Worm (Caenorhabditis elegans): ENCODE data around the gene Y59A8B.24.

The Y59A8B.24 gene

ce11 chrV:17948036-17948691, 3.6 kb upstream of the Y59A8B.24 start:
- TF ChIP-seq nhr-11 (tag; optimal IDR thresholded peaks at IDR 0.05) (no peak), unc-62 (GFP tag; optimal IDR thresholded peaks at IDR 0.05 in 1 of 2) (peak in 1 of 2 experiments; percentile 81), unc-62 (tag; optimal IDR thresholded peaks at IDR 0.05) (no peak)

- TF ChIP-seq aha-1 (tag), result peak; percentile 84
- no peak for TF ChIP-seq ztf-7 (tag; optimal IDR thresholded peaks at IDR 0.05)
These were observed 2.7 kb upstream of the Y59A8B.24 start, which contains the start of gene dpy-21 for ce11 chrV:17949093-17949492. Gene dpy-21 (minus strand): TSS chrV:17949193.

- TF ChIP-seq unc-62 (GFP tag; optimal IDR thresholded peaks at IDR 0.05 in 1 of 2), result peak in 1 of 2 experiments; percentile 42
- TF ChIP-seq unc-62 (tag; optimal IDR thresholded peaks at IDR 0.05), result no peak
- peak; percentile 53; the same call in 1 of the 2 replicates for TF ChIP-seq set-16 (GFP tag; IDR thresholded peaks at IDR 0.05)
- no peak for TF ChIP-seq ama-1 (optimal IDR thresholded peaks at IDR 0.05)
- peak; percentile 91 for TF ChIP-seq aha-1 (tag)
These were observed 531 bp downstream of the Y59A8B.24 start for ce11 chrV:17952280-17952679.

DNA sequence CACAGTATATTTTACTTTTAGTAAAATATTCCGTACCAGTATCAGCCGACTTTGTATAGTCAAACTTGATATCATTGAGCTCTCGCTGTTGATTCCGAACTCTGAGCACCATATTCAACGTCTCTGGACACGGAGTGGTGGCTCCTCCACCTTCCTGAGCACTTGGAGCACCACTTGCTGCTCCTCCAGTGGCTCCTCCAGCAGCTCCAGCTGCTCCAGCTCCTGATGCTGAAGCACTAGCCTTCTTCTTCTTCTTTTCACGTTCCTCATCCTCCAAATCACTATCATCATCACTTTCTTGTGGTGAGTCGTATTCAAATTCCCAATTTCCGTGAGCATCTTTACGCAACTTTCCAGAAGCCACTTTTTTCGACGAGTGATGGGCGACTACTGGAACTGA, 4.4 kb downstream of the Y59A8B.24 start:
- TF ChIP-seq duxl-1 (tag; optimal IDR thresholded peaks at IDR 0.05; ENCODE audit: poor library complexity) (no peak), set-16 (GFP tag; IDR thresholded peaks at IDR 0.05) (peak; percentile 74), spr-1 (tag; optimal IDR thresholded peaks at IDR 0.05) (no peak), mes-2 (tag; optimal IDR thresholded peaks at IDR 0.05; ENCODE audit: poor library complexity, severe bottlenecking) (no peak), ZK337.2 (GFP tag; IDR thresholded peaks at IDR 0.05) (no peak), tag-97 (GFP tag; IDR thresholded peaks at IDR 0.05) (no peak), Y48G9A.11 (GFP tag; IDR thresholded peaks at IDR 0.05) (no peak), ceh-20 (GFP tag; IDR thresholded peaks at IDR 0.05) (no peak), hlh-11 (tag; optimal IDR thresholded peaks at IDR 0.05) (no peak)

- TF ChIP-seq nhr-76 (tag; optimal IDR thresholded peaks at IDR 0.05), result no peak
- no peak for TF ChIP-seq ces-1 (GFP tag; optimal IDR thresholded peaks at IDR 0.05)
- TF ChIP-seq dmd-6 (GFP tag; IDR thresholded peaks at IDR 0.05), result no peak
- no peak for TF ChIP-seq lim-7 (GFP tag; IDR thresholded peaks at IDR 0.05)
- no peak for TF ChIP-seq Y75B8A.6 (GFP tag; IDR thresholded peaks at IDR 0.05)
- TF ChIP-seq ceh-20 (GFP tag; IDR thresholded peaks at IDR 0.05), result no peak
- TF ChIP-seq spr-1 (tag; optimal IDR thresholded peaks at IDR 0.05), result no peak
- no peak for TF ChIP-seq ceh-28 (tag; optimal IDR thresholded peaks at IDR 0.05)
- TF ChIP-seq dpl-1 (GFP tag; optimal IDR thresholded peaks at IDR 0.05), result no peak
- TF ChIP-seq egl-43 (GFP tag; IDR thresholded peaks at IDR 0.05), result 0 out of 2 replicates have a peak, but pooled peaks have one; percentile 60
- TF ChIP-seq unc-39 (tag; optimal IDR thresholded peaks at IDR 0.05), result no peak
- peak; percentile 87 for TF ChIP-seq aha-1 (tag)
- TF ChIP-seq set-16 (GFP tag; IDR thresholded peaks at IDR 0.05), result peak; percentile 89
- 0 out of 2 replicates have a peak, but pooled peaks have one; percentile 19 for TF ChIP-seq php-3 (GFP tag; IDR thresholded peaks at IDR 0.05)
- no peak for TF ChIP-seq pha-4 (GFP tag; IDR thresholded peaks at IDR 0.05)
- no peak for TF ChIP-seq pha-4 (tag; optimal IDR thresholded peaks at IDR 0.05)
These were observed 10.8 kb downstream of the Y59A8B.24 start for ce11 chrV:17962500-17962899.

DNA sequence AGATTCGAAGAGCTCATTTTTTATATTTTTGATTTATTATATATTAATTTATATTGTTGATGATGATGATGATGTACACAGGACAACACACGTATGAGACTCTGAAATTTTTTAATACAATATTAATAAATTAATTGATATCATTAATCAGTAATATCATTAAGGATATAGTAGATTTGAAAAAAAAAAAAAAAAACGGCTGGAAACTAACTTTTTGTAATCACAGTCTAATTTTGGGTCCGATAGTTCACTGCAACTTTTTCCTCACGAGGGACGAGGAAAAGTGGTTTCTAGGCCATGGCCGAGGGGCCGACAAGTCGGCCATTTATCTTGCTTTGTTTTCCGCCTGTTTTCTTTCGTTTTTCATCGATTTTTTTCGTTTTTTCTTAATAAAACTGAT, 15.0 kb downstream of the Y59A8B.24 start, which contains the start of gene gck-3:
Gene gck-3 (minus strand): TSS at position 101 of the 400 bp plus-strand sequence.
- TF ChIP-seq nhr-42 (GFP tag; IDR thresholded peaks at IDR 0.05), result no peak
- no peak for TF ChIP-seq unc-39 (tag; optimal IDR thresholded peaks at IDR 0.05)
- TF ChIP-seq mep-1 (tag; optimal IDR thresholded peaks at IDR 0.05), result no peak
- TF ChIP-seq daf-19 (GFP tag; conservative IDR thresholded peaks at IDR 0.05), result no peak
- TF ChIP-seq T20F7.1 (GFP tag; optimal IDR thresholded peaks at IDR 0.05), result no peak
- TF ChIP-seq lin-1 (GFP tag; IDR thresholded peaks at IDR 0.05), result no peak
- no peak for TF ChIP-seq Y105C5A.15 (GFP tag; IDR thresholded peaks at IDR 0.05)
- no peak for TF ChIP-seq ctbp-1 (GFP tag; IDR thresholded peaks at IDR 0.05)
- no peak for TF ChIP-seq nhr-25 (tag; optimal IDR thresholded peaks at IDR 0.05; ENCODE audit: borderline replicate concordance, insufficient read depth)
- no peak for TF ChIP-seq F44E2.7 (GFP tag; IDR thresholded peaks at IDR 0.05)
- TF ChIP-seq arid-1 (GFP tag; conservative IDR thresholded peaks at IDR 0.05), result no peak
- no peak for TF ChIP-seq lin-29 (GFP tag; IDR thresholded peaks at IDR 0.05)
- TF ChIP-seq cey-2 (tag; optimal IDR thresholded peaks at IDR 0.05; ENCODE audit: borderline replicate concordance, insufficient read depth), result no peak
- no peak for TF ChIP-seq ztf-11 (tag; optimal IDR thresholded peaks at IDR 0.05)
- TF ChIP-seq hlh-11 (tag; optimal IDR thresholded peaks at IDR 0.05), result no peak
- no peak for TF ChIP-seq lin-38 (GFP tag; IDR thresholded peaks at IDR 0.05)
- no peak for TF ChIP-seq snpc-4 (tag; optimal IDR thresholded peaks at IDR 0.05)
